Worm (Caenorhabditis elegans): Measurements from ENCODE around the gene W08G11.1.

ce11 chrV:16395739-16396138 lies 48.9 kb downstream of the W08G11.1 start, which contains the start of gene F13A7.12:
- no peak for TF ChIP-seq che-1 (tag; optimal IDR thresholded peaks at IDR 0.05)
- no peak for TF ChIP-seq fkh-10 (GFP tag; optimal IDR thresholded peaks at IDR 0.05)
- TF ChIP-seq unc-86 (tag; optimal IDR thresholded peaks at IDR 0.05): no peak
- TF ChIP-seq hlh-30 (tag; optimal IDR thresholded peaks at IDR 0.05; ENCODE audit: insufficient read depth): no peak
- TF ChIP-seq pag-3 (tag; optimal IDR thresholded peaks at IDR 0.05; ENCODE audit: borderline replicate concordance): no peak

All from whole organism, late embryonic.